Fruit fly (Drosophila melanogaster) whole organism: ENCODE results near the gene Ras85D.

Experiments
- CG8478 ChIP-seq: fragments of >200 bp; optimal IDR thresholded peaks from 2 replicates; lab custom pipeline; 2018; ENCODE audit warnings: inconsistent platforms
- Dll ChIP-seq: fragments of >200 bp; optimal IDR thresholded peaks from 2 replicates; lab custom pipeline; 2017
- EcR ChIP-seq, 2 experiments: fragments of >200 bp; optimal IDR thresholded peaks; 2 replicates each; lab custom pipeline; 2017; ENCODE audit warnings: missing biosample characterization in 2 of 2, missing genetic modification characterization in 2 of 2, missing genetic modification reagents in 2 of 2
- pan ChIP-seq: fragments of >200 bp; optimal IDR thresholded peaks from 2 replicates; lab custom pipeline; 2017
- psq ChIP-seq: fragments of >200 bp; optimal IDR thresholded peaks from 2 replicates; lab custom pipeline; 2017
- usp ChIP-seq: fragments of >200 bp; optimal IDR thresholded peaks from 2 replicates; lab custom pipeline; 2017; ENCODE audit warnings: missing biosample characterization, missing genetic modification characterization, mixed read lengths

Ras85D gene

DNA sequence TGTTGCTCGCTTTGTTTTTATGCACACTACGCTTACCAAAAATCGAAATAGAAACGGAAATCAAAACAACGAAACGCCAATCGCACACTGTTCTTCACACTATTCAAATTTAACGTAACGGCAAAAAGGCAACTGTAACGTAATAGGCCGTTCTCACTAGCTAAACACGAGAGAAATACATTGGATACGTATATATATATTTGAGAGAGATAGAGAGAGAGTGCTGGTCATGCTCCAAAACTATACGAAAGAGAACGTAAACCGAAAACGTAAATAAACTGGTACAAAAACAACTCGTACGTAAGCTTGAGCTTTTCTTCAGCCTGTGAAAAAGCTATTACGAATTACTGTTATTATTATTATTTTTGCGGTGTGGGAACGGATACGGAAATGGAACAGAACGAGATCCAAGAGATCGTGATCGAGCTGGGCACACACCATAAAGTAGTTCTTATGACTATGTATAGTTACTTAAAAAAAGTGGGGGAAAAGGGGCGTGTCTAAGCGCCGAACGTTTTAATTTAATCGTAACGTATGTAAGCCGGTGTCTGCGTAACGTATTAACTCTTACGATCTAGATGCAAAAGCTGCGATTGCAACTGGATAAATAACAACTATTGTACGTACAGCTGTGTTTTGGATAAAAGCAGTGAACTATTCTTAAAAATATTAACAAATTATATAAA lies 30.8 kb upstream of the Ras85D start:
- TF ChIP-seq CG8478 (lab: Kevin White, UChicago) (no peak), usp (GFP tag; lab: Kevin White, UChicago) (no peak), Dll (no peak), psq (no peak), pan (lab: Kevin White, UChicago) (no peak)

dm6 chr3R:9534595-9535217 lies 21.8 kb upstream of the Ras85D start:
- TF ChIP-seq EcR (GFP tag; optimal IDR thresholded peaks at IDR 0.05; lab: Kevin White, UChicago) (no peak), usp (GFP tag; lab: Kevin White, UChicago) (no peak), Dll (no peak), CG8478 (lab: Kevin White, UChicago) (no peak), psq (no peak), pan (lab: Kevin White, UChicago) (no peak)

DNA sequence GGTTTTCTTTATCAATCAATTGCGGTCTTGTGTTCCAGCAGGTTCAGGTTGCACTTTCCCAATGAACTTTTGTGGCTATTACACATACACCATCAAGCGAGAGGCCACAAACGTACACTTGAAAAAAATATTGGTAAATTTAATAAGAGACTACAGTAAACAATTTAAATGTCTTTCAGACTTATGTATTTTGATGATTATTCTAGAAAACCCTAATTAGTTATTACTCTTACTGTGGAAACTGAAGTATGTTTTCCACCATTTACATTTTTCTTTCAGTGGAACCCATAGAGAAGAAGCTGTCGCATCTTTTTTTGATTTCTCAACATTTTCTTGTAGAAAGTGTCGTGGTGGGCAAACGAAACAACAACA lies 21.2 kb upstream of the Ras85D start:
- no peak for TF ChIP-seq EcR (GFP tag; optimal IDR thresholded peaks at IDR 0.05; lab: Kevin White, UChicago)

dm6 chr3R:9533181-9534124 lies 20.6 kb upstream of the Ras85D start:
- no peak for TF ChIP-seq pan (lab: Kevin White, UChicago)
- no peak for TF ChIP-seq EcR (GFP tag; optimal IDR thresholded peaks at IDR 0.05; lab: Kevin White, UChicago)
- no peak for TF ChIP-seq usp (GFP tag; lab: Kevin White, UChicago)
- no peak for TF ChIP-seq psq
- TF ChIP-seq Dll = peak; percentile 91

dm6 chr3R:9532437-9533180 lies 19.7 kb upstream of the Ras85D start, which contains the start of gene by:
Gene by (minus strand): TSS chr3R:9533011.
- TF ChIP-seq pan (lab: Kevin White, UChicago) (no peak), CG8478 (lab: Kevin White, UChicago) (no peak), EcR (GFP tag; optimal IDR thresholded peaks at IDR 0.05; lab: Kevin White, UChicago) (no peak), usp (GFP tag; lab: Kevin White, UChicago) (no peak), psq (no peak), Dll (peak; percentile 73)

DNA sequence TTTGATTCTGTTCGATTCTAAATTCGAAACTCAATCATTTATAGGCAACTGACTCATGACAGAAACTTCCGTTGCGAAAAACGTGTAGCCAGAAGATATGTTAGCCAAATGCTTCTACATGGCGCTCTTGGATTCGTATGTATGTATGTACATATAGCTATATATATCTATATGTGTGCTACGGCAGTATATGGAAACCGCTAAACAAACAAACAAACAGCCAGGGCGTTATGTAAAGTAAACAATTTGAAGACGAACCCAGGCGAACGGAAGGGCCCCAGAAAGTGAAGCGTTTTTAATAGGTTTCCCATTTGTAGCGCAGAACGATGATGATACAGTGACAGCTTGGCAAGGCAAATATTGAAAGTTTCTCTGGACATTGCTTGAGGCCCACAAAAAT lies 17.0 kb upstream of the Ras85D start:
- TF ChIP-seq pan (lab: Kevin White, UChicago) (no peak), EcR (GFP tag; optimal IDR thresholded peaks at IDR 0.05; lab: Kevin White, UChicago) (no peak), CG8478 (lab: Kevin White, UChicago) (no peak), Dll (no peak), psq (no peak), usp (GFP tag; lab: Kevin White, UChicago) (no peak)

DNA sequence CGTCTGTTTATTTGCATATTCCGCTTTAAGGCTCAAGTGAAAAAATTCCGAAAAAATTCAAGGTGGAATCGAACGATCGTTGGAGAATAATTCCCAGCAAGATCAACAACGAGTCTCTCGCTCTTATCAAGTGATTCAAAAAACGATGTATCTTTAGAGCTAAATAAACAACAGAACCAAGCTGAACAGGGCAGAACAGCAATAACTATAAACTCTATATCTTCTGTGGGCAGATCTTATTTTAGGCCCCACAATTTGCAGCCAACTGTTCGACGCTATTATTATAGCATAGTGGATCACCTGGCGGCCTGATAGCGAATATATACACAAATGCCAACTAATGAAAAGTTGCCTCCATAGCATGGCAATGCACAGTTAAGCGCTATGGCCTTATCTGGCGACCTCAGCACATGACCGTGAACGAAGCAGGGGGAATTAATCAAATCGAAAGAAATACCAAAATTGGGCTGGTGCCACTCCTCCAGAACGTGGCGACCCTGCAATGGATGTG lies 16.6 kb upstream of the Ras85D start:
- TF ChIP-seq CG8478 (lab: Kevin White, UChicago) (no peak), psq (no peak), EcR (GFP tag; optimal IDR thresholded peaks at IDR 0.05; lab: Kevin White, UChicago) (no peak), Dll (no peak), usp (GFP tag; lab: Kevin White, UChicago) (no peak), pan (lab: Kevin White, UChicago) (no peak)

DNA sequence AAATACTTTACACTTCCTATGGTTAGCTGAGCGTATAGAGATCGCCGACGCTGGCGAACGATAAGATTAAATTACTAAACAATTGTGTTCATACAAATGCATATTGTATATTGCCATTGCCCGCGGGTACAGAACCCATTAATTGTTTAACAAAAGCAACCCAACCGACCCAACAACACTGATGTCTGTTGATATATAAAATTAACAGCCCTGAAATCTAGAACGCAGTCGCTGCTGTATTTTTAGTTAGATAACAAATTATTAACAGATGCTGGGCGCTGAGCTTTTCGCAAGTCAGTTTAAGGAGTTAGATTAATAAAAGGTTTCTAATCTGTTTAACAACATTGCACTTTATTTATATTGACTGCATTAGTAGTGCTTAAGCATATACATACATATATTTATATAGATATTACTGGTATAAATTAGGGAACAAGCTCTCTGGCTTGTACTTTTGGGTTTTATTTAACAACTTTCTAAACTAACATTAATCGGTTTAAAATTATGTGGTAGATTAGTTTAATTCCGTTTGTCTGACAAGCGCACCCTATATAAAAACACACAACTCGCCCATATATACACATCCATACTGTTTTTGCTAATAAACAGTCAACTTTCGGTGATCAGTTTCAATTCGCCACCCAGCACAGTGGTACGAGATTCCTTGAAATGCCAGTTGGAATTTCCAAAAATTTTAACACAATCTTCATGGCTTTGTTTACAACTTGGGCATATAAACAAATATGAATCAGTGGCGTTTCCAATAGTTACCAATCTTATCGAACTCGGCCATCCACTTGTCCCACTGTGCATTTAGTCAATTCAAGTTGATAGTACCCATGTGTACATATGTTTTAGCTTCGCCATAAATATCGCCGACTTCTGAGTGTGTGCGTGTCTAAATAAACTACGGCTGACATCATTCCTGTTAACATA lies 15.3 kb upstream of the Ras85D start:
- TF ChIP-seq Dll (no peak), psq (no peak), usp (GFP tag; lab: Kevin White, UChicago) (no peak), EcR (GFP tag; optimal IDR thresholded peaks at IDR 0.05; lab: Kevin White, UChicago) (no peak), pan (lab: Kevin White, UChicago) (no peak)

- no peak for TF ChIP-seq CG8478 (lab: Kevin White, UChicago)
- no peak for TF ChIP-seq psq
- no peak for TF ChIP-seq pan (lab: Kevin White, UChicago)
- no peak for TF ChIP-seq Dll
- TF ChIP-seq EcR (GFP tag; optimal IDR thresholded peaks at IDR 0.05; lab: Kevin White, UChicago) = no peak
- no peak for TF ChIP-seq usp (GFP tag; lab: Kevin White, UChicago)
These were observed 3.6 kb upstream of the Ras85D start for dm6 chr3R:9516400-9516852.

dm6 chr3R:9515860-9516344 lies 3.0 kb upstream of the Ras85D start, which contains the start of the genes mRpL47, CG8176 and Kdm3:
Gene mRpL47 (minus strand): TSS chr3R:9515908.
Gene CG8176 (plus strand): TSS chr3R:9516007.
Gene Kdm3 (plus strand): TSS chr3R:9516007.
- TF ChIP-seq Dll (no peak), psq (no peak), pan (lab: Kevin White, UChicago) (no peak)
